Fruit fly (Drosophila melanogaster) S2 (cell line): ENCODE measurements around the gene skd.

Source experiments
- CG8478 ChIP-seq: fragments of >200 bp; optimal IDR thresholded peaks from 2 replicates; lab custom pipeline; 2018
- CTCF ChIP-seq, 2 experiments: fragments of >200 bp; optimal IDR thresholded peaks; 2 replicates each; lab custom pipeline; 2018

dm6 chr3L:20956650-20957049 is 70.6 kb downstream of the skd start, which contains the start of the genes Sems and CG10588:
- TF ChIP-seq CG8478 (no peak), CTCF (optimal IDR thresholded peaks at IDR 0.05; lab: Kevin White, UChicago) (no peak)
